Worm (Caenorhabditis elegans): Measurements from ENCODE around the gene cdc-14.
A peak's percentile ranks its signal among the peaks of the same experiment; 100 is the strongest.
"Not testable (repeated sequence)": the region's sequence is repeated elsewhere in the genome, so short reads cannot be mapped to it uniquely, and the experiment has no call there.

cdc-14 gene

DNA sequence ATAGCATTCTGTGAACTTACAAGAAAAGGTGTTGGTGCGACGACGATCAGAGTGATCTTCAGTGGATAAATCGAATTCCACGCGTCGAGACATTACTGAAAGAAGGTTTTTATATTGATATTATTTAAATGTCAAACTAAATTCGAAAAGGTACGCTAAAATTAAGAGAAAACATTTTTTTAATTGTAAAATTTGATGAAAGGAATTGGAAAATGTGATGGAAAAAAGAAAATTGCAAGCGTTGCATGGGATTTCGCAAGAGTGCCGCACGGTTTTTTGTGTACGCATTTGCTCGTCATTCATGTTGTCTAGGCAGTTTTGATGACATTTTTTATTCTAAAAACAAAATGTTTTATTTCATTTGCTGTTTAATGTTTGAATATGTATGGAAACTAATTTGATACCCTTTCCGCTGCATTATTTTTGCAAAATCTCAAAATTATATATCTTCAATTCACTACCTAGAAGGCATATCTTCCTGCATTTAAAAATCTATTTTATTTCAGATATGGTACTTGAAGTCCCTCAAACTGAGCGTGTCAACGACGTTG is 37.7 kb upstream of the cdc-14 start, which contains the start of the genes F59E12.6 and npl-4.1:
F59E12.6 (minus strand) TSS at position 101 of the 551 bp plus-strand sequence.
npl-4.1 (plus strand) TSS at position 501 of the 551 bp plus-strand sequence.
- not testable (repeated sequence) for TF ChIP-seq nhr-12, ZK546.5, nhr-23 (tag; optimal IDR thresholded peaks at IDR 0.05)

DNA sequence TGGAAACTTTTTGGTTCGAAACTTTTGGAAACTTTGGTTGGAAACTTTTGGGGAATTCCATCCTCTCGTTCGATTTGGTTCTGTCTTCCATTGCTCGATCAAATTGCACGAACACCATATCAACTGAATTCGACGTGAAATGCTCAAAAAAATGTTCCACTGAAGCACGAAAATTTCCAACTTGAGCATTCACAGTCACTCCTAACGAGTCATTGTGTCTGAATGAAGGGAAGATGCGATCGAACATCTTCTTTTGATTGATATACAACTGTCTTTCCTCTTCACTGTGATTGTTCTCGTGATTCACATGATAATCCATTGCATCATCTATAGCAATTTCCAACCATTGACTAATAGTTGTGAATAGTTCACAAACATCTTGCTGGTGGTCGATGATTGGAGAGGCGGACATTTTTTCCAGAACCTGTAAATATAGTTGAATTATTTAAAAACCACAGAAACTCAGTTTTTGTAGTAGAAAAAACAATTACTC is 35.1 kb upstream of the cdc-14 start, which contains the start of gene F59E12.15:
F59E12.15 (minus strand) TSS at position 51 of the 493 bp plus-strand sequence.
- TF ChIP-seq crh-2 (tag; optimal IDR thresholded peaks at IDR 0.05) (no peak), nhr-129 (tag; optimal IDR thresholded peaks at IDR 0.05) (peak; percentile 93)

DNA sequence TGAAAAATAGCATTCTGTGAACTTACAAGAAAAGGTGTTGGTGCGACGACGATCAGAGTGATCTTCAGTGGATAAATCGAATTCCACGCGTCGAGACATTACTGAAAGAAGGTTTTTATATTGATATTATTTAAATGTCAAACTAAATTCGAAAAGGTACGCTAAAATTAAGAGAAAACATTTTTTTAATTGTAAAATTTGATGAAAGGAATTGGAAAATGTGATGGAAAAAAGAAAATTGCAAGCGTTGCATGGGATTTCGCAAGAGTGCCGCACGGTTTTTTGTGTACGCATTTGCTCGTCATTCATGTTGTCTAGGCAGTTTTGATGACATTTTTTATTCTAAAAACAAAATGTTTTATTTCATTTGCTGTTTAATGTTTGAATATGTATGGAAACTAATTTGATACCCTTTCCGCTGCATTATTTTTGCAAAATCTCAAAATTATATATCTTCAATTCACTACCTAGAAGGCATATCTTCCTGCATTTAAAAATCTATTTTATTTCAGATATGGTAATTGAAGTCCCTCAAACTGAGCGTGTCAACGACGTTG is 29.2 kb upstream of the cdc-14 start, which contains the start of the genes eif-3.L and npl-4.2:
eif-3.L (minus strand) TSS at position 101 of the 557 bp plus-strand sequence.
npl-4.2 (plus strand) TSS at position 507 of the 557 bp plus-strand sequence.
- not testable (repeated sequence) for TF ChIP-seq F13H6.1 (tag; optimal IDR thresholded peaks at IDR 0.05); snpc-4 (tag; optimal IDR thresholded peaks at IDR 0.05); blmp-1 (tag; optimal IDR thresholded peaks at IDR 0.05; ENCODE audit: insufficient read depth)

DNA sequence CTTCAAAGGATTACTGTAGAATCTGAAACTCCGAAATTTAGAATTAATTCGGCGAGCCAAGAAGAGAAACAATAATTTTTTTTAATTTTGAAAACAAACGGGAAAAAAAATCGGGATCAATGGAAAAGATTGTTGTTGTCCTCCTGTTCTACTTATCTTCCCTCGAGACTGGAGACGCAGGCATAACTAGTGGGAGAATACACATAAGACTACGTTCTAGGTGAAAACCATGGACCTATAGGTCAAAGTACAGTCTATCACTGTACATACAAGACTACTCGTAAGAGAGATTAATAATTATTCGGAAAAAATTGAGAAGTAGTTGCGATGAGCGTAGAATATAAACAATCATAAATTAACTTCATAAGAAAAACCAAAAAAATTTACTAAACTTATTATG is 26.1 kb upstream of the cdc-14 start, which contains the start of gene dhs-6:
dhs-6 (minus strand) TSS at position 22 of the 400 bp plus-strand sequence.
- TF ChIP-seq nhr-11 (tag; optimal IDR thresholded peaks at IDR 0.05) (no peak), mbf-1 (tag; optimal IDR thresholded peaks at IDR 0.05) (no peak), R02D3.7 (tag; optimal IDR thresholded peaks at IDR 0.05) (no peak), ztf-11 (tag; optimal IDR thresholded peaks at IDR 0.05) (no peak), nhr-77 (tag; optimal IDR thresholded peaks at IDR 0.05) (no peak), fos-1 (tag; optimal IDR thresholded peaks at IDR 0.05) (peak; percentile 13), unc-62 (GFP tag; optimal IDR thresholded peaks at IDR 0.05) (no peak), aly-2 (tag; optimal IDR thresholded peaks at IDR 0.05) (no peak), snpc-4 (tag; optimal IDR thresholded peaks at IDR 0.05) (no peak), ceh-82 (tag; optimal IDR thresholded peaks at IDR 0.05) (no peak), mab-5 (tag; optimal IDR thresholded peaks at IDR 0.05) (no peak), ZK546.5 (tag; optimal IDR thresholded peaks at IDR 0.05) (no peak), elt-1 (tag; optimal IDR thresholded peaks at IDR 0.05) (no peak), sma-9 (GFP tag; optimal IDR thresholded peaks at IDR 0.05) (peak; percentile 32), sma-9 (tag; optimal IDR thresholded peaks at IDR 0.05) (no peak)

DNA sequence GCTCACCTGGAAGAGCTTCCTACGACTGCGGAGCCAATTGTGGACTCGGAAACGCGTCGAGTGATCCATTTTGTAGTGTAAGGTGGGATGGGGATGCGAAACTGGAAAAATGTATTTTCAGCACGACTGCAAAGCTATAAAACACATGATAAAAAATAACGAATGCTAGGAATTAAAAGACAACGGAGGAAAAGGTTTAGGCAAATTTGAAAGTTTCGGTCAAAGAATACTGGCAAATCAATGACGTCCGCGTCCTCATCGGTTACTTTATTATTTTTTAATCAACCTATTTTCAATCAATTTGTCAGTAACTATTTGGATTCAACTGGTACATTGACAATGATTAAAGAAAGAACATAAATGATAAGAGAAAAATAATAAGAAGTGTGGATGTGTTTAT is 14.5 kb upstream of the cdc-14 start, which contains the start of gene C17G10.7:
C17G10.7 (minus strand) TSS at position 101 of the 400 bp plus-strand sequence.
- TF ChIP-seq nhr-25 (tag; optimal IDR thresholded peaks at IDR 0.05) (no peak), mab-5 (tag; optimal IDR thresholded peaks at IDR 0.05) (no peak), egl-27 (tag; optimal IDR thresholded peaks at IDR 0.05) (no peak), zag-1 (tag; optimal IDR thresholded peaks at IDR 0.05) (no peak), nhr-10 (tag; optimal IDR thresholded peaks at IDR 0.05) (no peak), lin-39 (tag; optimal IDR thresholded peaks at IDR 0.05) (no peak), unc-39 (tag; optimal IDR thresholded peaks at IDR 0.05) (no peak), lin-11 (tag; optimal IDR thresholded peaks at IDR 0.05) (no peak), nhr-12 (tag; optimal IDR thresholded peaks at IDR 0.05) (no peak), snpc-4 (tag; optimal IDR thresholded peaks at IDR 0.05) (no peak), ama-1 (optimal IDR thresholded peaks at IDR 0.05) (no peak), ceh-82 (tag; optimal IDR thresholded peaks at IDR 0.05) (no peak), sma-3 (GFP tag; optimal IDR thresholded peaks at IDR 0.05) (no peak), gmeb-1 (tag; optimal IDR thresholded peaks at IDR 0.05) (no peak)

DNA sequence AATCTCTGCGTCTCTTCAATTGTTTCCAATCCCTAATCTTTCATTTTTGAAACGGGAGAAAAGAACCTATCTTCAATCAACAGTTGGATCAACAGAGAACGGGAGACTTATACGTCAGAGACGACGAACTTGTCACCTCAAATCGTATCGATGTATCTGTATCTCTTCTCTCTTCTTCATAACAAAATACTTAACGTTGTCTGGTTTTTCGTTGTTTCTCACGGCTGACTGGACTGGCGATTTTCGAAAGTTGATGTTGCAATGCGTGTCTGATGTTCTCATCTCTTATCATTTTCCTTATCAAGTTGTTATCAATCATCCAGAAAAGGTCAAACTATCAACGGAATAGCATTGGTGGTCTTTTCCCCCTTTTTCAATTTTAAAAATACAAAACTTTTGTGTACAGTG is 12.3 kb upstream of the cdc-14 start:
- TF ChIP-seq lin-13 (GFP tag; optimal IDR thresholded peaks at IDR 0.05): no peak
- no peak for TF ChIP-seq nhr-12 (tag; optimal IDR thresholded peaks at IDR 0.05)
- no peak for TF ChIP-seq ztf-4 (tag; optimal IDR thresholded peaks at IDR 0.05)
- TF ChIP-seq ceh-16 (tag; optimal IDR thresholded peaks at IDR 0.05): peak; percentile 20
- no peak for TF ChIP-seq mbf-1 (tag; optimal IDR thresholded peaks at IDR 0.05)
- no peak for TF ChIP-seq zag-1 (tag; optimal IDR thresholded peaks at IDR 0.05)
- peak; percentile 61 for TF ChIP-seq gmeb-1 (tag; optimal IDR thresholded peaks at IDR 0.05)
- no peak for TF ChIP-seq dmd-4 (tag; optimal IDR thresholded peaks at IDR 0.05)
- no peak for TF ChIP-seq snpc-4 (tag; optimal IDR thresholded peaks at IDR 0.05)
- no peak for TF ChIP-seq ama-1 (optimal IDR thresholded peaks at IDR 0.05)
- TF ChIP-seq crh-2 (tag; optimal IDR thresholded peaks at IDR 0.05): peak; percentile 67
- TF ChIP-seq ZK546.5 (tag; optimal IDR thresholded peaks at IDR 0.05): no peak
- peak in 1 of 2 experiments; percentile 51 for TF ChIP-seq lsy-2 (tag; optimal IDR thresholded peaks at IDR 0.05)
- peak; percentile 64 for TF ChIP-seq sem-4 (tag; optimal IDR thresholded peaks at IDR 0.05)
- peak; percentile 56 for TF ChIP-seq C34F6.9 (tag; optimal IDR thresholded peaks at IDR 0.05)
- TF ChIP-seq sma-3 (GFP tag; optimal IDR thresholded peaks at IDR 0.05): peak; percentile 92
- TF ChIP-seq fos-1 (tag; optimal IDR thresholded peaks at IDR 0.05): peak; percentile 86
- no peak for TF ChIP-seq aly-2 (tag; optimal IDR thresholded peaks at IDR 0.05)
- peak; percentile 97 for TF ChIP-seq sma-9 (GFP tag; optimal IDR thresholded peaks at IDR 0.05)
- peak; percentile 63 for TF ChIP-seq sma-9 (tag; optimal IDR thresholded peaks at IDR 0.05)
- TF ChIP-seq skn-1 (tag; optimal IDR thresholded peaks at IDR 0.05): no peak
- peak; percentile 10 for TF ChIP-seq F13H6.1 (tag; optimal IDR thresholded peaks at IDR 0.05)
- peak; percentile 92 for TF ChIP-seq nhr-21 (tag; optimal IDR thresholded peaks at IDR 0.05)
- no peak for TF ChIP-seq nhr-237 (tag; optimal IDR thresholded peaks at IDR 0.05)

All from whole organism, L2 larva.